Worm (Caenorhabditis elegans) whole organism, late embryonic: ENCODE measurements around the gene pho-7.

ENCODE experiments used
- C08G9.2 ChIP-seq: sonication (generic microtip); optimal IDR thresholded peaks from 2 replicates; lab custom pipeline; 2016; ENCODE audit warnings: mild to moderate bottlenecking, missing genetic modification characterization, moderate library complexity, missing compliant biosample characterization
- F13H6.1 ChIP-seq: sonication (generic microtip); optimal IDR thresholded peaks from 2 replicates; lab custom pipeline; 2016; ENCODE audit warnings: missing genetic modification characterization, missing compliant biosample characterization
- K02D7.2 ChIP-seq: sonication (generic microtip); optimal IDR thresholded peaks from 2 replicates; lab custom pipeline; 2017; ENCODE audit warnings: mild to moderate bottlenecking, missing genetic modification characterization, missing compliant biosample characterization
- T23F11.4 ChIP-seq: fragments of 200-800 bp; sonication (Bioruptor generic); optimal IDR thresholded peaks from 2 replicates; lab custom pipeline; 2018; ENCODE audit warnings: mild to moderate bottlenecking, missing genetic modification characterization, missing compliant biosample characterization
- Y22D7AL.16 ChIP-seq: sonication (generic microtip); optimal IDR thresholded peaks from 2 replicates; lab custom pipeline; 2016; ENCODE audit warnings: missing genetic modification characterization, missing compliant biosample characterization
- ama-1 ChIP-seq: fragments of 150-350 bp; optimal IDR thresholded peaks from 2 replicates; lab custom pipeline; 2014
- ceh-2 ChIP-seq: sonication (generic microtip); optimal IDR thresholded peaks from 2 replicates; lab custom pipeline; 2016; ENCODE audit warnings: missing genotype, missing genetic modification characterization, missing compliant biosample characterization
- ceh-24 ChIP-seq: sonication (generic microtip); optimal IDR thresholded peaks from 2 replicates; lab custom pipeline; 2016; ENCODE audit warnings: mild to moderate bottlenecking, missing genetic modification characterization, missing compliant biosample characterization
- ceh-31 ChIP-seq: sonication (generic microtip); optimal IDR thresholded peaks from 2 replicates; lab custom pipeline; 2016; ENCODE audit warnings: missing genetic modification characterization, missing compliant biosample characterization
- che-1 ChIP-seq: sonication (generic microtip); optimal IDR thresholded peaks from 2 replicates; lab custom pipeline; 2016; ENCODE audit warnings: mild to moderate bottlenecking, missing genetic modification characterization, missing compliant biosample characterization
- elt-2 ChIP-seq: sonication (generic microtip); optimal IDR thresholded peaks from 2 replicates; lab custom pipeline; 2016; ENCODE audit warnings: missing genetic modification reagents, missing genetic modification characterization, missing compliant biosample characterization
- elt-4 ChIP-seq: sonication (generic microtip); optimal IDR thresholded peaks from 2 replicates; lab custom pipeline; 2016; ENCODE audit warnings: missing genetic modification characterization, missing compliant biosample characterization
- eyg-1 ChIP-seq: sonication (generic microtip); optimal IDR thresholded peaks from 2 replicates; lab custom pipeline; 2016; ENCODE audit warnings: missing genotype, missing genetic modification characterization, missing compliant biosample characterization
- fax-1 ChIP-seq: sonication (generic microtip); optimal IDR thresholded peaks from 2 replicates; lab custom pipeline; 2016; ENCODE audit warnings: missing genotype, missing genetic modification characterization, missing compliant biosample characterization
- gmeb-2 ChIP-seq: sonication (generic microtip); optimal IDR thresholded peaks from 2 replicates; lab custom pipeline; 2016; ENCODE audit warnings: missing genetic modification characterization, inconsistent platforms, missing compliant biosample characterization
- hlh-6 ChIP-seq: sonication (generic microtip); optimal IDR thresholded peaks from 2 replicates; lab custom pipeline; 2016; ENCODE audit warnings: missing genotype, missing genetic modification characterization, missing compliant biosample characterization
- lim-6 ChIP-seq: sonication (generic microtip); optimal IDR thresholded peaks from 2 replicates; lab custom pipeline; 2016; ENCODE audit warnings: missing genetic modification characterization, missing compliant biosample characterization
- madf-2 ChIP-seq: sonication (generic microtip); optimal IDR thresholded peaks from 2 replicates; lab custom pipeline; 2017; ENCODE audit warnings: missing genetic modification characterization, missing compliant biosample characterization
- mec-3 ChIP-seq: sonication (generic microtip); optimal IDR thresholded peaks from 2 replicates; lab custom pipeline; 2016; ENCODE audit warnings: borderline replicate concordance, missing genetic modification characterization, missing compliant biosample characterization
- npax-4 ChIP-seq: sonication (generic microtip); optimal IDR thresholded peaks from 2 replicates; lab custom pipeline; 2016; ENCODE audit warnings: missing genetic modification characterization, missing compliant biosample characterization
- odd-2 ChIP-seq: sonication (generic microtip); optimal IDR thresholded peaks from 2 replicates; lab custom pipeline; 2017; ENCODE audit warnings: antibody characterized with exemption, mild to moderate bottlenecking, missing genetic modification characterization, missing compliant biosample characterization
- pax-1 ChIP-seq: fragments of 150-350 bp; optimal IDR thresholded peaks from 2 replicates; lab custom pipeline; 2014; ENCODE audit warnings: missing biosample characterization, missing genetic modification characterization
- pha-4 ChIP-seq: fragments of 150-350 bp; optimal IDR thresholded peaks from 2 replicates; lab custom pipeline; 2018; ENCODE audit warnings: missing biosample characterization, missing genetic modification reagents, missing genetic modification characterization
- pqm-1 ChIP-seq: sonication (generic microtip); optimal IDR thresholded peaks from 2 replicates; lab custom pipeline; 2016; ENCODE audit warnings: missing genetic modification characterization, missing compliant biosample characterization
- pros-1 ChIP-seq: fragments of 150-350 bp; optimal IDR thresholded peaks from 2 replicates; lab custom pipeline; 2014; ENCODE audit warnings: missing biosample characterization, missing genetic modification reagents, missing genetic modification characterization
- sdc-2 ChIP-seq: sonication (generic microtip); optimal IDR thresholded peaks from 2 replicates; lab custom pipeline; 2016; ENCODE audit warnings: missing genotype, missing genetic modification characterization, missing compliant biosample characterization
- tbx-7 ChIP-seq: sonication (generic microtip); optimal IDR thresholded peaks from 2 replicates; lab custom pipeline; 2016; ENCODE audit warnings: missing genotype, missing genetic modification characterization, missing compliant biosample characterization
- ttx-3 ChIP-seq: sonication (generic microtip); optimal IDR thresholded peaks from 2 replicates; lab custom pipeline; 2016; ENCODE audit warnings: missing genetic modification reagents, missing genetic modification characterization, missing compliant biosample characterization
- unc-3 ChIP-seq, 2 experiments: fragments of 200-800 bp in 1 of 2; sonication (Bioruptor generic) in 1 of 2; sonication (generic microtip) in 1 of 2; conservative IDR thresholded peaks in 1 of 2; optimal IDR thresholded peaks in 1 of 2; 2 replicates each; pipeline versions ENCODE4 v1.3.6 to Lab custom; 2016 to 2022; ENCODE audit warnings: missing compliant biosample characterization in 2 of 2, missing genetic modification characterization in 2 of 2, missing genetic modification reagents in 1 of 2
- unc-55 ChIP-seq: sonication (generic microtip); optimal IDR thresholded peaks from 2 replicates; lab custom pipeline; 2017; ENCODE audit warnings: missing biosample characterization, missing genetic modification reagents, missing genetic modification characterization
- unc-86 ChIP-seq: sonication (generic microtip); optimal IDR thresholded peaks from 2 replicates; lab custom pipeline; 2016; ENCODE audit warnings: missing genetic modification characterization, missing compliant biosample characterization
- ztf-16 ChIP-seq: sonication (generic microtip); optimal IDR thresholded peaks from 2 replicates; lab custom pipeline; 2017; ENCODE audit warnings: missing genetic modification characterization, missing compliant biosample characterization

pho-7 gene

ce11 chrX:10914421-10915277, 26.5 kb downstream of the pho-7 start:
- TF ChIP-seq ceh-24 (tag; lab: Kevin White, UChicago) (no peak), odd-2 (tag; lab: Kevin White, UChicago) (no peak), pha-4 (no peak), hlh-6 (tag; lab: Kevin White, UChicago) (no peak), ama-1 (lab: Kevin White, UChicago) (no peak), eyg-1 (tag; lab: Kevin White, UChicago) (no peak), ceh-2 (no peak), che-1 (tag; lab: Kevin White, UChicago) (no peak), mec-3 (tag; lab: Kevin White, UChicago) (no peak), F13H6.1 (tag; lab: Kevin White, UChicago) (no peak), fax-1 (tag; lab: Kevin White, UChicago) (no peak)

DNA sequence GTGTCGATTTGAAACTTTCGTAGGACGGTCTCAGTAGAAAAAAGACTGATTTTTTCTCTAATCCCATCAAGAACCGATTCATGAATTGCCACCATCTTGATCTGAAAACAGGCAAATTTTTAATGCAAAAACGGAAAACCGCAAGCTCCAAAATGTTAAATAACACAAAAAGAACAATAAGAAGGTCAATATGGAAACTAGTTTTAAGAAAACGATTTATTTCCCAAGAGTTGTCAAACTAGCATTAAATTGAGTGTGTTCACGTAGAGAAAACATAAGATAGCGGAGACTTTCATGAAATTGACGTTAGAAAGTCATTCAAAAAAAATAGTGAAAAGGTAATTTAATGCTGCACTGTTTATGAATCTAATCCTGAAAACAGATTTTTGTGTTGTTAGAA, 27.2 kb downstream of the pho-7 start, which contains the start of gene F47B10.9:
F47B10.9 (minus strand) TSS at position 101 of the 400 bp plus-strand sequence.
- TF ChIP-seq pqm-1 (tag; lab: Kevin White, UChicago) = no peak
- no peak for TF ChIP-seq odd-2 (tag; lab: Kevin White, UChicago)
- no peak for TF ChIP-seq ceh-31 (tag; lab: Kevin White, UChicago)
- no peak for TF ChIP-seq T23F11.4 (GFP tag; lab: Kevin White, UChicago)
- TF ChIP-seq che-1 (tag; lab: Kevin White, UChicago) = no peak
- no peak for TF ChIP-seq sdc-2
- no peak for TF ChIP-seq K02D7.2 (tag; lab: Kevin White, UChicago)
- no peak for TF ChIP-seq gmeb-2 (tag; lab: Kevin White, UChicago)

- no peak for TF ChIP-seq ttx-3 (tag; lab: Kevin White, UChicago)
- TF ChIP-seq npax-4 = no peak
- no peak for TF ChIP-seq Y22D7AL.16
Observed at ce11 chrX:10910716-10911115, 30.4 kb downstream of the pho-7 start, which contains the start of gene F47B10.8. TSS of gene F47B10.8 (minus strand) at chrX:10910816.

DNA sequence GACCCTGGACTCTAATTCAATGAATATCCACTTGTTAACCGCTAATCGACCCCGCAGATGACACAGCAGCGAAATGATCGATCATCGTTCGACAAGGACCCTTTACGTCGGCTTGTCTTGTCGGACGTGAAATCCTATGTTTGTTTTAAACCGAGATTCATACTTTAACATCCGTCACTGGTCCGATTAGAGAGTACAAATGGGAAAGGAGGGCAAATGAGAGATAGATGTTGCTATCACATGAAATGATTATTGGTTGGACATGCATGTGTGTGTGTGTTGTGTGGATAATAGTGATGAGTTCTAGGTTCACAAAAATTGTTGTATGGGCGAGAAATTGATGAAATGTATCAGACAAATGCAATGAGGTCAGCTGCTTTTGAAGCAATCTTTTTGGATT, 31.5 kb downstream of the pho-7 start:
- TF ChIP-seq ama-1 (lab: Kevin White, UChicago) (no peak), unc-55 (GFP tag; lab: Kevin White, UChicago) (peak; percentile 55), T23F11.4 (GFP tag; lab: Kevin White, UChicago) (no peak)

DNA sequence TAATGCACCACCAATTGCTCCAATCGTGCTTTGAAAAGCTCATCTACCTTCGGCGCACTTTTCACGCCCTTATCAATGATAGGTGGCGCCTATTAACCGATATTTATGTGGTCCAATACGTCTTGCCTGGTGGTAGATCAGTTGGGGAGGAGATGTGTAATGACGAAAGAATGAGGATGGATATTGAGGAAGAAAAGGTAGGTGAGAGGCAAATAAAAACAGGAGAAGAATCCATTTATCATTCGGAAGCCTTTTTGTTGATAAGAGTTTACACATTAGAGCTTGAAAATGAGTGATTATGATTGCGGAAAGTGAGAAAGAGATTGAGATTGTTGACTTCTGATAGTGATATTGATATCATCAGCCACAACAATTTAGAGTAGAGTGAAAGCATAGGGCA, 33.7 kb downstream of the pho-7 start:
- TF ChIP-seq pax-1 (tag; lab: Kevin White, UChicago) (no peak), sdc-2 (no peak), madf-2 (tag; lab: Kevin White, UChicago) (no peak), tbx-7 (tag; lab: Kevin White, UChicago) (no peak), che-1 (tag; lab: Kevin White, UChicago) (no peak), pros-1 (no peak), unc-3 (GFP tag; conservative IDR thresholded peaks at IDR 0.05; lab: Robert Waterston, UW) (no peak), unc-3 (tag; optimal IDR thresholded peaks at IDR 0.05; lab: Kevin White, UChicago) (no peak), ztf-16 (tag; lab: Kevin White, UChicago) (no peak), elt-4 (tag; lab: Kevin White, UChicago) (no peak), elt-2 (tag; lab: Kevin White, UChicago) (no peak), C08G9.2 (no peak), unc-86 (tag; lab: Kevin White, UChicago) (no peak), pha-4 (no peak), lim-6 (tag; lab: Kevin White, UChicago) (no peak), hlh-6 (tag; lab: Kevin White, UChicago) (no peak)
